Worm (Caenorhabditis elegans) whole organism, L2 larva: Measurements from ENCODE around the gene dnbp-1.

Source experiments
- ceh-82 ChIP-seq: fragments of 150-350 bp; optimal IDR thresholded peaks from 2 replicates; lab custom pipeline; 2014; ENCODE audit warnings: missing biosample characterization, missing genetic modification characterization
- fos-1 ChIP-seq: fragments of 150-350 bp; optimal IDR thresholded peaks from 2 replicates; lab custom pipeline; 2014; ENCODE audit warnings: missing biosample characterization, missing genetic modification characterization
- lin-13 ChIP-seq: fragments of 150-350 bp; optimal IDR thresholded peaks from 2 replicates; lab custom pipeline; 2014; ENCODE audit warnings: missing biosample characterization, missing genetic modification reagents, missing genetic modification characterization
- lin-39 ChIP-seq: fragments of 150-350 bp; optimal IDR thresholded peaks from 2 replicates; lab custom pipeline; 2014; ENCODE audit warnings: missing biosample characterization, missing genetic modification reagents, missing genetic modification characterization
- lsy-2 ChIP-seq, 2 experiments: fragments of 150-350 bp in 1 of 2; sonication (generic microtip) in 1 of 2; optimal IDR thresholded peaks; 2 replicates each; lab custom pipeline; 2014 to 2017; ENCODE audit warnings: missing biosample characterization in 2 of 2, missing genetic modification characterization in 2 of 2
- peb-1 ChIP-seq: fragments of 150-350 bp; optimal IDR thresholded peaks from 2 replicates; lab custom pipeline; 2014; ENCODE audit warnings: missing biosample characterization, missing genetic modification characterization
- skn-1 ChIP-seq: sonication (generic microtip); optimal IDR thresholded peaks from 2 replicates; lab custom pipeline; 2017; ENCODE audit warnings: missing biosample characterization, missing genetic modification characterization
- unc-39 ChIP-seq: fragments of 150-350 bp; optimal IDR thresholded peaks from 2 replicates; lab custom pipeline; 2014; ENCODE audit warnings: missing biosample characterization, missing genetic modification characterization
- ztf-11 ChIP-seq: sonication (generic microtip); optimal IDR thresholded peaks from 2 replicates; lab custom pipeline; 2017; ENCODE audit warnings: missing biosample characterization, missing genetic modification characterization

DNA sequence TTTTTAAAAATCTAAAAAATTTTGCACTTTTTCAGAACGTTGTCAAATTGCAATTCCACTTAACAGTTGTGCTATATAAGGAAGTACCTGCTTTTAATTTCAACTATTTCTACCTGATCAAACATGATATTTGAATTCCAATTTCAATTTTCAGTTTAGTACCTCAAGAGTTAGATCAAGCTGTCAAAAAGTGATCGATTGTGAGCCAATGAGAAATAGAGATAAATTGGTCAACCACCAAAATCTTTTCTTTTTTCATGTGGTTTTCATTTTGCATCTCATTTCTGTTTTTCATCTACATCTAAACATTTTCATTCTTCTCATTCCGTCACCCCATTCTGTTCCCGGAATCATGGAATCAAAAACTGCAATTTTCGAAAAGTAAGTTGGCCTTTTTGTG, 9.1 kb upstream of the dnbp-1 start, which contains the start of gene egl-23:
- TF ChIP-seq ztf-11, result no peak
- no peak for TF ChIP-seq unc-39 (tag; lab: Kevin White, UChicago)
- no peak for TF ChIP-seq ceh-82 (tag; lab: Kevin White, UChicago)
- no peak for TF ChIP-seq skn-1 (tag; lab: Kevin White, UChicago)
- no peak for TF ChIP-seq lin-39 (tag; lab: Kevin White, UChicago)
- TF ChIP-seq peb-1 (tag; lab: Kevin White, UChicago), result no peak
- TF ChIP-seq lin-13 (GFP tag; lab: Kevin White, UChicago), result no peak
- TF ChIP-seq fos-1 (tag; lab: Kevin White, UChicago), result no peak
- no peak for TF ChIP-seq lsy-2 (tag; optimal IDR thresholded peaks at IDR 0.05; lab: Kevin White, UChicago)
